Worm (Caenorhabditis elegans): Measurements from ENCODE around the gene egl-20.

Gene egl-20

DNA sequence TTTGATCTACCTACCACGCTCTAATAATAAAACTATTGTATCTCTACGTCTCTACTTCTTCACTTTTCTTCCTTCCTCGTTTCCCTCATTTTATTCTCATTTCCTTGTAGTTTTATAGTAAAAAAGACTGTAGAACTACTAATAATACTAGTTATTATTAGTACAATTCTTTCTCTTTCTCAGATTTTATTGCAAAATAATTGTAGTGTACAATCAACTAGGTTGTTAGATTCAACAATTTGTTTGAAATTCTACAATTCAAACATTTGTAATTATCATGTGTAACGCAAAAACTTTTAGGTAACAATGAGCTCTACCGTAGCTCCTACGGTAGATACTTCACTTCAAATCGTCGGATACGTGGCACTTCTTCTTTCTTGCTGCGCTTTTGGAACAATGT, 40.4 kb upstream of the egl-20 start, which contains the start of gene K07F5.12:
TSS of gene K07F5.12 (plus strand) at position 301 of the 400 bp plus-strand sequence.
- TF ChIP-seq lin-13 (tag; optimal IDR thresholded peaks at IDR 0.05) (no peak), unc-120 (tag; optimal IDR thresholded peaks at IDR 0.05; ENCODE audit: poor library complexity, severe bottlenecking) (no peak), cnd-1 (tag; optimal IDR thresholded peaks at IDR 0.05) (no peak), mab-5 (tag; optimal IDR thresholded peaks at IDR 0.05) (no peak), ces-1 (GFP tag; optimal IDR thresholded peaks at IDR 0.05) (no peak), ham-2 (GFP tag; optimal IDR thresholded peaks at IDR 0.05) (no peak), snpc-4 (tag; optimal IDR thresholded peaks at IDR 0.05) (no peak), elt-1 (tag; optimal IDR thresholded peaks at IDR 0.05; ENCODE audit: borderline replicate concordance, insufficient read depth) (no peak), sem-2 (GFP tag; optimal IDR thresholded peaks at IDR 0.05) (no peak), mep-1 (tag; optimal IDR thresholded peaks at IDR 0.05) (no peak), nhr-76 (tag; optimal IDR thresholded peaks at IDR 0.05) (no peak), sptf-1 (tag; optimal IDR thresholded peaks at IDR 0.05) (no peak), tbx-8 (GFP tag; optimal IDR thresholded peaks at IDR 0.05) (no peak), ceh-39 (tag; optimal IDR thresholded peaks at IDR 0.05) (no peak), unc-39 (tag; optimal IDR thresholded peaks at IDR 0.05) (no peak), ceh-43 (GFP tag; optimal IDR thresholded peaks at IDR 0.05) (no peak), zip-8 (tag; optimal IDR thresholded peaks at IDR 0.05) (no peak), flh-1 (GFP tag; optimal IDR thresholded peaks at IDR 0.05) (no peak), nhr-237 (tag; optimal IDR thresholded peaks at IDR 0.05) (no peak)

DNA sequence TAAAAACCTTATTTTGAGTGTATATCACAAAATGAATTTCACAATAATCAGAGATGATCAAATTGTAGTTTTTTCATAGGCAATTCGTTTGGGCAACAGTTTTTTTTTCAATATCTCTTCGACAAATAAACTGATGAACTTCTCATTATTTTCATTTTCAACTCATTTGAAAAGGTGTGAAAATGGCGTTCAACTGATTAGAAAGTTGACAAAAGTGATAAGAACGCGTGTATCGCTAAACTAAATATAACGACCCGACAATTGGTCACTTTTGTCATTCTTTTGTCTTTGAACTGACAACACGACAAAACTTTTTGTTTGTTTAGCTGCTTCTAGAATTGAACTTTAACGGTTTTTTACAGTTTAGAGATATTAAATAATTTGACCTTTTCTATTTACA, 39.6 kb upstream of the egl-20 start:
- TF ChIP-seq sem-2 (GFP tag; optimal IDR thresholded peaks at IDR 0.05) (no peak), unc-39 (tag; optimal IDR thresholded peaks at IDR 0.05) (no peak), blmp-1 (tag; optimal IDR thresholded peaks at IDR 0.05) (no peak), cnd-1 (tag; optimal IDR thresholded peaks at IDR 0.05) (no peak)

DNA sequence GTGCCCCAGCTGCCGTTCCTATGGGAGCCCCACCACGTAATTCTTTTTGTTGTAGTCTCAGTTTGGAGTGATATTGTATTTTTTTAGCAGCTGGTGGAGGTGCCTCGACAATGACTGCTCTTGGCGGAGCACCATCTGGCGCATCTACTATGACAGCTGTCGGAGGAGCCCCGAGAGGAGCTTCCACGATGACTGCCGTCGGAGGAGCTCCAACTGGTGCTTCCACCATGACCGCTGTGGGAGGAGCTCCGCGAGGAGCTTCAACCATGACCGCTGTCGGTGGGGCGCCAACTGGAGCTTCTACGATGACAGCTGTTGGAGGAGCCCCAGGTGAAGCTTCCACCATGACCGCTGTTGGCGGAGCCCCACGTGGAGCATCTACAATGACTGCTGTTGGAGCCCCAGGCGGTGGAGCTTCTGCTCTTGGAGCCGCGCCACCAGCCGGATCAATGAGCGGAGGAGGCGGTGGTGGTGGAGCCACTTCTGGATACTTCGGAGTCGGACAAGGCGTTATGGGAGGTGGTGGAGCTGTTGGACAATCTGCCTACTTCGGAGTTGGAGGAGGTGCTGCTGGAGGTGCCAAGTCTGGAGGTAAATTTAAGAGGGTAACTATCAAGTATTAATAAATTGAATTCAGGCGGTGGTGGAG, 37.6 kb upstream of the egl-20 start:
- TF ChIP-seq ceh-83 (GFP tag; optimal IDR thresholded peaks at IDR 0.05), result no peak
- no peak for TF ChIP-seq hlh-1 (tag; optimal IDR thresholded peaks at IDR 0.05)
- TF ChIP-seq lin-32 (GFP tag; optimal IDR thresholded peaks at IDR 0.05), result peak; percentile 62

DNA sequence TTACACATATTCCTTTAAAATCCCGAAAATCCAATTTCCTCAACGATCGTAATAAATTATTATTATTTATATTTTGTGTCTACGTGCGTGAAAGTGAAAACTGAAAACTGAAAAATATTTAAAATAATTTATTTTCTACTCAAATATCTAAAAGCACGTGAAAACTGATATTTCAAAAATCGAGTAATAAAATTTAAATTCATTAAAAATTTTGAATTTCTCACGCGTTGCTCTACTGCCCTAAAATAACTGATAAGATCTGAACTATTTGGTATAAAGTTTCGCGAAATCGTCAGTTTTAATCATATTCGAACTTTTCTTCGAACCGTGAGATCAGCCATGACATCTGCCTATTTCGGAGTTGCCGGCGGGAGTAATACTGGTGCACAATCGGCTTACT, 36.9 kb upstream of the egl-20 start, which contains the start of gene ssq-1:
TSS of gene ssq-1 (plus strand) at position 301 of the 400 bp plus-strand sequence.
- no peak for TF ChIP-seq ceh-83 (GFP tag; optimal IDR thresholded peaks at IDR 0.05)

DNA sequence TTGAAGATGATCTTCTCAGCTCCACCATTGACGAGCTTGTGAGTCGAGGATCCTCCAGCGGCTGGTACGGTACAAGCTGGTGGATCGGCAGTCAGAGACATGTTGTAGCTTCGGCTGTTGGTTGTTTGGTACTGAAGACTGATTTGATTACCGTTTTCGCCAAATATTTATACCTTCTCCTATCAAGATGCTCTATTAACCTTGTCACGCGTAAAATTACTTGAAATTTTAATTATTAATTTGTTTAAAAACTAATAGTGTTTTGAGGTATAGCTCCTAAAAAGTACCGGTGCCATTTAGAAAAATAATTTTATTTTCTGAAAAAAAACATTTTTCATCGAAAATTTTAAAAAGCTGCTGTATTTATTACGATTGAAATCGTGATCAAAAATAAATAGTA, 35.6 kb upstream of the egl-20 start, which contains the start of gene ssp-10:
TSS of gene ssp-10 (minus strand) at position 101 of the 400 bp plus-strand sequence.
- no peak for TF ChIP-seq bed-3 (GFP tag; optimal IDR thresholded peaks at IDR 0.05)
- no peak for TF ChIP-seq sem-2 (GFP tag; optimal IDR thresholded peaks at IDR 0.05)
- TF ChIP-seq cnd-1 (tag; optimal IDR thresholded peaks at IDR 0.05), result no peak
- no peak for TF ChIP-seq nhr-237 (tag; optimal IDR thresholded peaks at IDR 0.05)
- TF ChIP-seq ces-1 (GFP tag; optimal IDR thresholded peaks at IDR 0.05), result no peak
- no peak for TF ChIP-seq ham-2 (GFP tag; optimal IDR thresholded peaks at IDR 0.05)
- TF ChIP-seq snpc-4 (tag; optimal IDR thresholded peaks at IDR 0.05), result no peak
- TF ChIP-seq nhr-76 (tag; optimal IDR thresholded peaks at IDR 0.05), result no peak
- no peak for TF ChIP-seq elt-1 (tag; optimal IDR thresholded peaks at IDR 0.05; ENCODE audit: borderline replicate concordance, insufficient read depth)
- TF ChIP-seq elt-3 (tag; optimal IDR thresholded peaks at IDR 0.05), result no peak
- TF ChIP-seq drap-1 (GFP tag; optimal IDR thresholded peaks at IDR 0.05), result no peak
- TF ChIP-seq lin-13 (tag; optimal IDR thresholded peaks at IDR 0.05), result no peak
- TF ChIP-seq nhr-12 (tag; optimal IDR thresholded peaks at IDR 0.05), result no peak

DNA sequence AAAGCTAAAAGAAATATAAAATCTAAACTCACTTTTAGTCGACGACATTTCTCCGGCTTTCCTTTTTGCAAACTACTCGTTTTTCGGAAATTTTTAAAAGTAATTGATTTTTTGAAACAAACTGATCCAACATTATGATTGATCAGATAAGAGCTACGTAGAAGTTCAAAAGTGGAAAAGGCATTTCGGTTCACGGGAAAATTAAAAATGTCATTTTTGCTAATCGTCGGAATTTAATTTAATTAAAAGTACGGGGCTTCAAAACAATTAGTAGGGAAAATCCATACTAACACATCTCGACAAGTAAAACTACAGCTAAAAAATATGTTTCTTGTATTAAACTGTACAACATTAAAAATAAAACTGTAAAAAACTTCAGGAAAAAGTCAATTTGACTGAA, 34.3 kb upstream of the egl-20 start, which contains the start of gene K07F5.8:
TSS of gene K07F5.8 (minus strand) at position 101 of the 400 bp plus-strand sequence.
- TF ChIP-seq elt-3 (tag; optimal IDR thresholded peaks at IDR 0.05) (no peak), ham-2 (GFP tag; optimal IDR thresholded peaks at IDR 0.05) (no peak), lsy-2 (tag; optimal IDR thresholded peaks at IDR 0.05) (no peak), blmp-1 (tag; optimal IDR thresholded peaks at IDR 0.05) (no peak), cnd-1 (tag; optimal IDR thresholded peaks at IDR 0.05) (no peak), sem-2 (GFP tag; optimal IDR thresholded peaks at IDR 0.05) (no peak), mep-1 (tag; optimal IDR thresholded peaks at IDR 0.05) (no peak), unc-62 (GFP tag; optimal IDR thresholded peaks at IDR 0.05) (no peak), flh-1 (GFP tag; optimal IDR thresholded peaks at IDR 0.05) (no peak), ces-1 (GFP tag; optimal IDR thresholded peaks at IDR 0.05) (no peak), ceh-39 (tag; optimal IDR thresholded peaks at IDR 0.05) (no peak)

Measured in whole organism, mixed stage, embryonic.